Worm (Caenorhabditis elegans): ENCODE results near the gene cpg-2.

DNA sequence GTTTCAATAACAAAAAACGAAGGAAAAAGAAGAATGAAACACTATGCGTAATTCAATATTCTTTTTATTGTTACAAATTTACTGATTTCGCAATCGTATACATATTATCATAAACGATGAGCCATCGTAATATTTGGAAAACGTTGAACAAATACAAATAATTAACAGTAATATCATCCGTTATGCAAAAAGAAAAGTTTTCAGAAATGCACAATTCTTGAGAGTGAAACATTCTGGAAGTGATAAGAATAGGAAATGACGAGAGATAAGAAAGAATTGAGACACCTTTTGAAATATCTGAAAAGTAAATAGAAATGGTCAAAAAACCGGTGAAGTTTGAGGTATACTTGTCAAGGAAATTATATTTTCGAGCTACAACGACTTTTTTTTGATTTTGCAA, 22.3 kb downstream of the cpg-2 start:
- TF ChIP-seq nhr-11 (tag; optimal IDR thresholded peaks at IDR 0.05) (no peak), ces-1 (GFP tag; optimal IDR thresholded peaks at IDR 0.05) (no peak), nhr-19 (GFP tag; conservative IDR thresholded peaks at IDR 0.05) (no peak), tbx-2 (tag; optimal IDR thresholded peaks at IDR 0.05) (no peak), ceh-82 (tag; optimal IDR thresholded peaks at IDR 0.05) (no peak), nhr-76 (tag; optimal IDR thresholded peaks at IDR 0.05) (no peak), pqm-1 (tag; optimal IDR thresholded peaks at IDR 0.05) (no peak), nhr-77 (tag; optimal IDR thresholded peaks at IDR 0.05) (no peak), sup-37 (GFP tag; optimal IDR thresholded peaks at IDR 0.05) (no peak), lin-39 (tag; optimal IDR thresholded peaks at IDR 0.05) (no peak), skn-1 (tag; optimal IDR thresholded peaks at IDR 0.05) (no peak)

Measured in whole organism, L1 larva.